Fruit fly (Drosophila melanogaster): ENCODE measurements around the gene CG10467.

The CG10467 gene

DNA sequence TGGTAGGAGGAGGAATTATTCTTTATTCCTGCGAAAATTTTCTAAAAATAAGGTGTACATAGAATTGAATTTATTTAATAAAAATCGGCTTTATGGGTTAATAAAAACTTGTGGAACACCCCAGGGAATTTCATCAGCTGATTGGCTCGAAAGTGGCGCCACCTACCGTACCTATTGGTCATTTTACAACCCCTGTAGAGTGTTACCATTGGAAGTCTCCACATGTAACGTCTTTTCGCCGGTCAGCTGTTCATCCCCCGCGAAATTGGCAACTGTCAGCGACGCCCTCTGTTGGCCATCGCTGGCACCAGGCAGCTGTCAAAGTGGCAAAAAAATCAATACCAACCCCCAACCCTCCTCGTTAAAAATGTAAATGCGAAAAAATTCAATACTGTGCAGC lies 12.0 kb downstream of the CG10467 start, which contains the start of gene CG13293:
TSS of gene CG13293 (plus strand) at position 323 of the 400 bp plus-strand sequence.
- TF ChIP-seq achi (GFP tag; optimal IDR thresholded peaks at IDR 0.05), result peak; percentile 88
- TF ChIP-seq CG3919 (GFP tag; optimal IDR thresholded peaks at IDR 0.05), result no peak
- TF ChIP-seq CG7368 (GFP tag; optimal IDR thresholded peaks at IDR 0.05), result no peak
- no peak for TF ChIP-seq CG10669 (GFP tag; optimal IDR thresholded peaks at IDR 0.05)

DNA sequence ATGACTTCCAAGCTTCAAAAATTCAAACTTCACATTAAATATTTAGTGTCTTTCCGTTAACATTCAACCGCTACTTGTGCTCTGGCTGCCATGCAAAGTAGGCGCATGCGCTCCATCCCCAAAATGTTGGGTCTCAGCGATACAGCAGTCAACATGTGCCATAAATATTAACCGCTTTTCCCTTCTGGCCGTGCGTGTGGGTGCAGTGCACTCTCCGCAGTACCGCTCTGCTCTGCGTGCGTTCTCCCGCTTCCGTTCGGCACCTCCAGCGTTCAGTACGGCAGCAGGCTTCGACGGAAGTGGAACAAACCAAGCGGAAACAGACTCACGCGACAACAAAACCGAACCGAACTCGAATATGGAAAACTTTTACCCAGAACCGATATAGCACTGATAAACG lies 18.1 kb downstream of the CG10467 start, which contains the start of gene ssp6:
TSS of gene ssp6 (plus strand) at position 294 of the 400 bp plus-strand sequence.
- TF ChIP-seq OdsH (GFP tag; optimal IDR thresholded peaks at IDR 0.05), result no peak
- TF ChIP-seq Eip78C (GFP tag), result peak; percentile 19
- TF ChIP-seq svp (GFP tag), result peak; percentile 10

dm6 chr3L:6074975-6075692 lies 19.4 kb downstream of the CG10467 start, which contains the start of the genes CG13295 and CG6610:
TSS of gene CG13295 (minus strand) at chr3L:6075245.
TSS of gene CG6610 (plus strand) at chr3L:6075536.
- TF ChIP-seq achi (GFP tag; optimal IDR thresholded peaks at IDR 0.05) (peak; percentile 44), CG6792 (GFP tag; optimal IDR thresholded peaks at IDR 0.05) (peak; percentile 6), CG6163 (GFP tag; IDR thresholded peaks at IDR 0.05) (peak; percentile 36; the same call in 1 of the 3 replicates), pdm3 (GFP tag; optimal IDR thresholded peaks at IDR 0.05) (no peak), vri (GFP tag; optimal IDR thresholded peaks at IDR 0.05) (peak; percentile 44), dsx (GFP tag; optimal IDR thresholded peaks at IDR 0.05; ENCODE audit: poor library complexity, severe bottlenecking) (no peak), esn (GFP tag; optimal IDR thresholded peaks at IDR 0.05) (peak; percentile 60), CG11294 (GFP tag; IDR thresholded peaks at IDR 0.05) (no peak), Eip93F (GFP tag; optimal IDR thresholded peaks at IDR 0.05) (no peak), topi (GFP tag; optimal IDR thresholded peaks at IDR 0.05) (peak; percentile 42), Eip78C (GFP tag) (peak; percentile 88), dac (GFP tag; optimal IDR thresholded peaks at IDR 0.05) (no peak), Smox (GFP tag; optimal IDR thresholded peaks at IDR 0.05) (peak; percentile 48), CG6854 (GFP tag; optimal IDR thresholded peaks at IDR 0.05) (no peak), Hr39 (GFP tag; optimal IDR thresholded peaks at IDR 0.05) (peak; percentile 60), CG15336 (GFP tag; IDR thresholded peaks at IDR 0.05) (peak; percentile 35; the same call in 1 of the 2 replicates), net (GFP tag; optimal IDR thresholded peaks at IDR 0.05) (no peak), eg (GFP tag; IDR thresholded peaks at IDR 0.05) (peak; percentile 45; the same call in 2 of the 3 replicates), CG9139 (GFP tag; optimal IDR thresholded peaks at IDR 0.05) (peak; percentile 15), Eip75B (GFP tag; optimal IDR thresholded peaks at IDR 0.05) (peak; percentile 47), CG16779 (tag; optimal IDR thresholded peaks at IDR 0.05) (no peak), Sox14 (GFP tag; optimal IDR thresholded peaks at IDR 0.05) (peak; percentile 77), CG10631 (GFP tag; optimal IDR thresholded peaks at IDR 0.05) (peak; percentile 57), Blimp-1 (GFP tag; optimal IDR thresholded peaks at IDR 0.05) (no peak), lz (GFP tag; optimal IDR thresholded peaks at IDR 0.05) (peak; percentile 53), CG3032 (tag; optimal IDR thresholded peaks at IDR 0.05) (peak; percentile 71), Gug (GFP tag; IDR thresholded peaks at IDR 0.05) (no peak), CG11902 (GFP tag; optimal IDR thresholded peaks at IDR 0.05) (no peak), Ets21C (GFP tag; optimal IDR thresholded peaks at IDR 0.05) (peak; percentile 59), CG10669 (GFP tag; optimal IDR thresholded peaks at IDR 0.05) (no peak), Met (GFP tag; optimal IDR thresholded peaks at IDR 0.05) (peak; percentile 47), ss (GFP tag; optimal IDR thresholded peaks at IDR 0.05) (peak in 1 of 2 experiments; percentile 44), Hr4 (GFP tag; optimal IDR thresholded peaks at IDR 0.05) (peak; percentile 52), spab (GFP tag; optimal IDR thresholded peaks at IDR 0.05) (no peak), CG32006 (GFP tag; optimal IDR thresholded peaks at IDR 0.05) (peak; percentile 58), CG8632 (GFP tag; optimal IDR thresholded peaks at IDR 0.05) (no peak), fd59A (GFP tag; optimal IDR thresholded peaks at IDR 0.05) (peak; percentile 22), Ets96B (tag; optimal IDR thresholded peaks at IDR 0.05) (peak; percentile 45), Sox102F (GFP tag; optimal IDR thresholded peaks at IDR 0.05) (peak; percentile 9), CG3919 (GFP tag; optimal IDR thresholded peaks at IDR 0.05) (no peak), CG31627 (GFP tag; optimal IDR thresholded peaks at IDR 0.05) (peak; percentile 69), fkh (GFP tag; optimal IDR thresholded peaks at IDR 0.05) (peak; percentile 84), CG11762 (GFP tag; optimal IDR thresholded peaks at IDR 0.05; ENCODE audit: insufficient read depth) (no peak)

All from whole organism, prepupa.